Fruit fly (Drosophila melanogaster): ENCODE results near the gene CG17637.

DNA sequence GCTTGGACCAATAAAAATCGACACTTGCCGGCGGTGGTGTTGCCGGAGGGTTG, 22.0 kb downstream of the CG17637 start, which contains the start of gene Pss:
- TF ChIP-seq Ets98B (GFP tag; IDR thresholded peaks at IDR 0.05) (no peak), EcR (GFP tag; optimal IDR thresholded peaks at IDR 0.05) (no peak), CG15710 (tag; optimal IDR thresholded peaks at IDR 0.05) (no peak), CG13204 (GFP tag; optimal IDR thresholded peaks at IDR 0.05) (no peak), CG4496 (GFP tag; IDR thresholded peaks at IDR 0.05) (no peak), CG8301 (tag; optimal IDR thresholded peaks at IDR 0.05) (no peak), Pif1B (GFP tag; optimal IDR thresholded peaks at IDR 0.05) (no peak), CG32121 (GFP tag; IDR thresholded peaks at IDR 0.05) (no peak), CG9948 (tag; optimal IDR thresholded peaks at IDR 0.05) (no peak), Pif1A (GFP tag; optimal IDR thresholded peaks at IDR 0.05) (no peak), Snoo (tag; optimal IDR thresholded peaks at IDR 0.05) (no peak), CG12605 (GFP tag; IDR thresholded peaks at IDR 0.05) (no peak), rn (GFP tag; IDR thresholded peaks at IDR 0.05) (no peak)

Data from whole organism, pupa.